Worm (Caenorhabditis elegans): ENCODE data around the gene lido-14.

lido-14 gene

DNA sequence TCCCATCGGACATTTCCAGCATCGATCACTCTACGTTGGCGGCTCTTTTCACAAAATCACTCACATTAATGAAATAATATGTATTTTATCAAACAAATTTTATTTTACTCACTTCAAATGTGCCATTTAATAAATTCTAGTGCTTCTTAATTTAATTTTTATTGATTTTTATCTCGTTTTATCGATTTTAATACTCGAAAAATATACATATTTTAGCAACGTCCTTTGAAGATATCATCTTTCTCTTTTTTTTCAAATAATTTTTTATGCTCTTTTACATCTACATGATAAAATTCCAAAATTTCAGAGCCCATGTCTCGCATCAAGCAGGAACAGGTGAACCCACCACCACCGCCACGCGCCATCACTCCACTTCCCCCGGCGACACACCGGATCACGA, at the start of gene lido-14, which contains the start of gene bath-27:
Gene lido-14 (plus strand): TSS at position 301 of the 400 bp plus-strand sequence.
Gene bath-27 (plus strand): TSS at position 306 of the 400 bp plus-strand sequence.
- TF ChIP-seq K09A11.1 (tag; optimal IDR thresholded peaks at IDR 0.05; ENCODE audit: insufficient read depth) = no peak
- TF ChIP-seq lim-6 (tag; optimal IDR thresholded peaks at IDR 0.05) = no peak
- no peak for TF ChIP-seq hlh-6 (tag; optimal IDR thresholded peaks at IDR 0.05)
- no peak for TF ChIP-seq ceh-30 (tag; optimal IDR thresholded peaks at IDR 0.05)
- TF ChIP-seq sdc-2 (tag; optimal IDR thresholded peaks at IDR 0.05) = no peak
- no peak for TF ChIP-seq pat-9 (tag; optimal IDR thresholded peaks at IDR 0.05)
- no peak for TF ChIP-seq nfya-1 (tag; optimal IDR thresholded peaks at IDR 0.05)
- TF ChIP-seq odd-2 (tag; optimal IDR thresholded peaks at IDR 0.05) = no peak

DNA sequence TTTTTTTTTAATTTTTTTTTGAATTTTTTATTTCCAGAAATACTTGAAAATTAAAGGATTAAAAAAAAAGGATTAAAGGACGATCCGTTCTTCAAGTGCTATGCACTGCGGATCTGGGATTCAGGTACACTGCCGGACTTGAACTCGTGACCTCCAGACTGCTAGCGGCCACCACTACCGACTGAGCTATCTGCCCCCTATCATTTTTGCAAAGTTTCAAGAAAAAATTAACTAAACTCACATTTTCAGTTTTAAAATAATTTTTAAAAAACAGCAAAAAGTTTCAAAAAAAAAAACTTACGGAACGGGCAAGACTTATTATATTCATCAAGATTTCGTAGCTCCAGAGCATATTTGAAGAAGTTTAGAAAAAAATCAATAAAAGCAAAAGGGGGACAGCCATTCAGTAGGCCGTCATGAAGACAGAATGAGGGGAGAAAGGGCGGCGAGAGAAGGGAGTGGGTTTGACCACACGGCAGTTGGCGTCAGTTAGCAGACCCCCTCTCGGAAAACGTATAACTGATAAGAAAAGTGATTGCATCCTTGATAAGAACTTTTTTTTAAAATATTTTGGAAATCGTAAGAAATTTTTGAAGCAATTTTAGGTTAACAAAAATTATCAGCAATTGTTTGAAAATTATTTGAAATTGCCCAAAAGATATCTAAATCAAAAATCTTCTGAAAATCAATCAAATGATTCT, 47.8 kb upstream of the lido-14 start:
- TF ChIP-seq pros-1 (tag; optimal IDR thresholded peaks at IDR 0.05) (no peak), ceh-48 (tag; optimal IDR thresholded peaks at IDR 0.05) (peak; percentile 73), ceh-18 (tag; optimal IDR thresholded peaks at IDR 0.05) (no peak), rnt-1 (tag; optimal IDR thresholded peaks at IDR 0.05) (peak; percentile 12), ceh-9 (tag; optimal IDR thresholded peaks at IDR 0.05) (no peak), ceh-31 (tag; optimal IDR thresholded peaks at IDR 0.05) (no peak), elt-2 (tag; optimal IDR thresholded peaks at IDR 0.05) (peak; percentile 68), hlh-6 (tag; optimal IDR thresholded peaks at IDR 0.05) (no peak), mec-3 (tag; optimal IDR thresholded peaks at IDR 0.05; ENCODE audit: borderline replicate concordance) (no peak)

DNA sequence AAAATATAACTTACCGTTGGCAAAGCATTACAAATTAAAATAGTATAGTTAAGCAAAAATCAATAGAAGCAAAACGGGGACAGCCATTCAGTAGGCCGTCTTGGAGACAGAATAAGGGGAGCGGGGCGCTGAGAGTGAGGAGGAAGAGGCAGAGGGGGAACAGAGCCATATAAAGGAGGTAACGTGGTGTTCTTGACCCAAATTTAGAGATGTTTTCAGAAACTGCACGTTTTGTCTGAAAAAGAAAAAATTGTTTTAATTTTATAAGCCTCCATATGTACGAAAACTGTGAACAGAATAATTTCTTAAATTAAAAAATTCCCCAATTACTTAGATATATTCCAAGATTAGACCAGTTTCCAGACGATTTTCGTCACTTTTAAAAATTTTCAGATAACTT, 45.5 kb upstream of the lido-14 start, which contains the start of gene F39E9.6:
Gene F39E9.6 (minus strand): TSS at position 101 of the 400 bp plus-strand sequence.
- no peak for TF ChIP-seq hlh-15 (tag; optimal IDR thresholded peaks at IDR 0.05)
- TF ChIP-seq ceh-18 (tag; optimal IDR thresholded peaks at IDR 0.05) = no peak
- no peak for TF ChIP-seq nhr-11 (tag; optimal IDR thresholded peaks at IDR 0.05)
- no peak for TF ChIP-seq sdc-2 (tag; optimal IDR thresholded peaks at IDR 0.05)
- TF ChIP-seq pqm-1 (tag; optimal IDR thresholded peaks at IDR 0.05) = no peak
- TF ChIP-seq C38D4.7 (GFP tag; optimal IDR thresholded peaks at IDR 0.05) = no peak
- no peak for TF ChIP-seq C08G9.2 (tag; optimal IDR thresholded peaks at IDR 0.05)
- TF ChIP-seq rnt-1 (tag; optimal IDR thresholded peaks at IDR 0.05) = no peak
- no peak for TF ChIP-seq pag-3 (tag; optimal IDR thresholded peaks at IDR 0.05; ENCODE audit: borderline replicate concordance)
- no peak for TF ChIP-seq tbx-7 (tag; optimal IDR thresholded peaks at IDR 0.05)
- TF ChIP-seq dmd-4 (tag; optimal IDR thresholded peaks at IDR 0.05; ENCODE audit: borderline replicate concordance) = no peak

DNA sequence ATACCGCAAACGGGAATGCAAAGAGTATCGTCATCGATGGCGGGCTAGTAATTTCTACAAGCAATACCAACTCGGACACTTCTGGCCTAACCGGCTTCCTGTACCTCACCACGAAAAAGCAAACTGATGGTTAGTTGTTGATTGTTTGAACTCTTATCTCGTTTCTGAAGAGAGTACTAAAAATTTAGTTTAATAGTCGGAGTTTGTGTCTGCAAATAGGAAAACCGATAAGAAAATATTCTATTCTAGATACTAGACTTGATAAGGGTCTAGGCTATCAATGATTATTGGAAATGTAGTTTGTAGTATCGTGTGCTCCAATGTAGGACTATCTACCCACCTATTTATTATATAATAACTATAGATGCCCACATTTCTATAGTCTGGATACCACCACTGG, 40.1 kb upstream of the lido-14 start:
- TF ChIP-seq npax-4 (tag; optimal IDR thresholded peaks at IDR 0.05) = no peak
- TF ChIP-seq elt-2 (tag; optimal IDR thresholded peaks at IDR 0.05) = peak; percentile 76
- no peak for TF ChIP-seq che-1 (tag; optimal IDR thresholded peaks at IDR 0.05)
- TF ChIP-seq ceh-2 (tag; optimal IDR thresholded peaks at IDR 0.05) = no peak

DNA sequence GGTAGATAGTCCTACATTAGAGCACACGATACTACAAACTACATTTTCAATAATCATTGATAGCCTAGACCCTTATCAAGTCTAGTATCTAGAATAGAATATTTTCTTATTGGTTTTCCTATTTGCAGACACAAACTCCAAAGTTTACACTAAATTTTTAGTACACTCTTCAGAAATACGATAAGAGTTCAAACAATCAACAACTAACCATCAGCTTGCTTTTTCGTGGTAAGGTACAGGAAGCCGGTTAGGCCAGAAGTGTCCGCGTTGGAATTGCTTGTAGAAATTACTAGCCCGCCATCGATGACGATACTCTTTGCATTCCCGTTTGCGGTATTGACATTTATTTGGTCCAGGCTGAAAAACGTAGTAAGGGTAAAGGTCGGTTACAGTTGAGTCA, 36.7 kb upstream of the lido-14 start, which contains the start of gene Y46D2A.1:
Gene Y46D2A.1 (plus strand): TSS at position 301 of the 400 bp plus-strand sequence.
- TF ChIP-seq lim-6 (tag; optimal IDR thresholded peaks at IDR 0.05) (no peak), unc-42 (tag; optimal IDR thresholded peaks at IDR 0.05) (no peak), dmd-4 (tag; optimal IDR thresholded peaks at IDR 0.05; ENCODE audit: borderline replicate concordance) (no peak), K09A11.1 (tag; optimal IDR thresholded peaks at IDR 0.05; ENCODE audit: insufficient read depth) (no peak), ceh-9 (tag; optimal IDR thresholded peaks at IDR 0.05) (no peak)

DNA sequence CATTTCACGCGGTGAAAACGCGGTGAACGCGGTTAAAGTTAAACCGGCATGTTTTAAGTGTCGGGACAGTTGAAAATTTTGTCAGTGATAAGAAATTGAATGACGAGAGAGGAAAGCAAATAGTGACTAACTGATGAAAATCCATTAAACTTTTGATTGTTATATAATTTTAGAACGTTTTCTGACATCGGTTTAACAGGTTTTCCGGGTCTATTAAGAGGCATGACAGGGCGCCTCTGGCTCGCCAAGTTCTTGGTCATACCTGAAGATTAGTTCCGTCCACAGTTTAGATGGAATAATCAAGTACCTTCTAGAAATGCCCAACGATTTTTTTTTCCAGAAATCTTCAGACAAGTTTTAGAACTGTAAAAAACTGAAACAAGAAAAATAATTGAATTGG, 35.8 kb upstream of the lido-14 start, which contains the start of gene Y46D2A.2:
Gene Y46D2A.2 (minus strand): TSS at position 101 of the 400 bp plus-strand sequence.
- TF ChIP-seq lim-6 (tag; optimal IDR thresholded peaks at IDR 0.05) (no peak), sdc-2 (tag; optimal IDR thresholded peaks at IDR 0.05) (no peak), nhr-11 (tag; optimal IDR thresholded peaks at IDR 0.05) (no peak), sox-4 (tag; optimal IDR thresholded peaks at IDR 0.05) (no peak), unc-3 (GFP tag; conservative IDR thresholded peaks at IDR 0.05) (no peak), unc-3 (tag; optimal IDR thresholded peaks at IDR 0.05) (no peak), madf-2 (tag; optimal IDR thresholded peaks at IDR 0.05) (no peak), dmd-4 (tag; optimal IDR thresholded peaks at IDR 0.05; ENCODE audit: borderline replicate concordance) (no peak)

Data from whole organism, late embryonic.